Worm (Caenorhabditis elegans) whole organism, midembryonic: ENCODE measurements around the gene Y45F10D.6.

Experiments
- T22C8.4 ChIP-seq: fragments of 200-800 bp; sonication (Bioruptor generic); IDR thresholded peaks from 2 replicates; pipeline ENCODE4 v1.3.6; 2022; ENCODE audit warnings: missing genetic modification characterization, missing compliant biosample characterization
- cog-1 ChIP-seq: sonication (generic microtip); optimal IDR thresholded peaks from 2 replicates; lab custom pipeline; 2016; ENCODE audit warnings: missing genetic modification characterization, missing compliant biosample characterization
- flt-1 ChIP-seq: fragments of 200-800 bp; sonication (Bioruptor generic); IDR thresholded peaks from 2 replicates; pipeline ENCODE4 v1.3.6; 2022; ENCODE audit warnings: missing genetic modification characterization, missing compliant biosample characterization
- klf-2 ChIP-seq: fragments of 200-800 bp; sonication (Bioruptor generic); conservative IDR thresholded peaks from 2 replicates; pipeline ENCODE4 v1.3.6; 2022; ENCODE audit warnings: missing genetic modification reagents, missing genetic modification characterization, missing compliant biosample characterization
- med-1 ChIP-seq: sonication (generic microtip); optimal IDR thresholded peaks from 2 replicates; lab custom pipeline; 2017; ENCODE audit warnings: missing genetic modification characterization, mild to moderate bottlenecking, missing compliant biosample characterization, antibody characterized with exemption, missing genetic modification reagents; ENCODE audit not compliant: insufficient read depth
- ref-1 ChIP-seq: fragments of 200-800 bp; sonication (Bioruptor generic); conservative IDR thresholded peaks from 2 replicates; pipeline ENCODE4 v1.3.6; 2022; ENCODE audit warnings: missing genetic modification reagents, missing genetic modification characterization, missing compliant biosample characterization
- tab-1 ChIP-seq: fragments of 200-800 bp; sonication (Bioruptor generic); IDR thresholded peaks from 2 replicates; pipeline ENCODE4 v1.3.6; 2022; ENCODE audit warnings: missing genetic modification characterization, missing compliant biosample characterization
- ztf-23 ChIP-seq: fragments of 200-800 bp; sonication (Bioruptor generic); IDR thresholded peaks from 2 replicates; pipeline ENCODE4 v1.3.6; 2022; ENCODE audit warnings: missing genetic modification reagents, missing genetic modification characterization, missing compliant biosample characterization
- ztf-29 ChIP-seq: fragments of 200-800 bp; sonication (Bioruptor generic); IDR thresholded peaks from 2 replicates; pipeline ENCODE4 v1.3.6; 2022; ENCODE audit warnings: missing genetic modification reagents, missing genetic modification characterization, missing compliant biosample characterization

Y45F10D.6 gene

DNA sequence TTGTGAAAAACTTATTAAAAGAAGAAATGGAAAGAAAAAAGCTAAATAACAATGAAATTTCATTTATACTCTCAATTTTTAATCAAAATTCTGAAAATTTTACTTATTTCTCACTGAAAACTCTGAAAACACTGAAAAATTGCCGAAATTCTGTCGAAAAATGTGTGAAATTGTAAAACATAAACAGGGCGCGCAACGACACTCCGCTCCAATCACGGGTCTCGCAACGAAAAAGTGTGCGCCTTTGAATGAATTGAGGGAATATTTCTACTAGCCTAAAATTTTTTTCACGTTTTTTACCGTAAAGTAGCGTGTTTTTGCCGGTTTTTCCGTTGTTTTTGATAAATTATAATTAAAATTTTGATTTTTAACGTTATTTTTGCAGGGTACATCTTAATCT is 20.2 kb downstream of the Y45F10D.6 start, which contains the start of gene rpl-18:
Gene rpl-18 (plus strand): TSS at position 386 of the 400 bp plus-strand sequence.
- TF ChIP-seq ref-1 (no peak), med-1 (GFP tag; lab: Kevin White, UChicago) (no peak), ztf-23 (GFP tag; lab: Robert Waterston, UW) (no peak), klf-2 (no peak), flt-1 (GFP tag; lab: Robert Waterston, UW) (no peak), tab-1 (no peak), ztf-29 (no peak), cog-1 (tag; lab: Kevin White, UChicago) (no peak), T22C8.4 (GFP tag; lab: Robert Waterston, UW) (no peak)

ce11 chrIV:13776745-13777144 is 21.0 kb downstream of the Y45F10D.6 start:
- no peak for TF ChIP-seq cog-1 (tag; lab: Kevin White, UChicago)
- TF ChIP-seq ztf-29: no peak

DNA sequence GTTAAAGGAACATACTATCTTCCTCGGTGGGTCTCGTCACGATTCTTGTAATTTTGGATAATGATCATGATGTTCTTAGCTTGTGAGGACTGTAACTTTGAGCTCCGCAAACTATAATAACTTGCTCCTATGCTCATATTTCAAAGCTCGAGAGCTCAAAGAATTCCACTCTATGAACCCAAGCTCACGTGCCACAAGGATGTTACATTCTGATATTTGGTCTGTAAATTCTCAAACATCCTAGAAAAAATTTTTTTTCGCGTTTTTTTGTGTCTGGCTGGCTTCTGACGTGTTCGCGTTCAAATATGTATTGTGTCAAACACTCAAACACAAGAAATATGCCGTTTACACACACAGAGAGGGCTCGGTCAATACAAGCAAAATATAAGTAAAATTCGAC is 21.6 kb downstream of the Y45F10D.6 start, which contains the start of gene Y45F10D.16:
Gene Y45F10D.16 (plus strand): TSS at position 301 of the 400 bp plus-strand sequence.
- TF ChIP-seq T22C8.4 (GFP tag; lab: Robert Waterston, UW) (no peak), ref-1 (no peak), klf-2 (no peak), flt-1 (GFP tag; lab: Robert Waterston, UW) (no peak), ztf-23 (GFP tag; lab: Robert Waterston, UW) (no peak), tab-1 (no peak), med-1 (GFP tag; lab: Kevin White, UChicago) (no peak), cog-1 (tag; lab: Kevin White, UChicago) (no peak), ztf-29 (no peak)

DNA sequence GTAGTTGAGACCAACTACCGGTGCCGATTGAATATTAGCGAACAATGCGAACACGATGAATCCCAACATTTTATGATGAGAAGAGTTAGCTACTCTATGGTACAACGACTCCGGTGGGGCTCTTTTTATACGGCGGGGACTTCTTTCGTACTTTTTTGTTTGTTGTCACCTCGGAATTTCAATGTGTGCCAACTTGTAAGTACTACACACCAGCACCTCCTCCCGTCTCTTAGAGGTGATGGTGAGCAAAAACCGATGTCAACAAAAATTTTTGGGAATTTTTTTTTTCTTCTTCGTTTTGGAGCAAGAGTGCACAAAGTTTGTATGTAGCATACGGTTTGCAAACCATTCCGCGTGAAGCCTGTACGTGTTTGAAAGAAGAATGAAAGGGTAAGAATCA is 23.1 kb downstream of the Y45F10D.6 start, which contains the start of gene Y45F10D.2:
Gene Y45F10D.2 (minus strand): TSS at position 101 of the 400 bp plus-strand sequence.
- TF ChIP-seq flt-1 (GFP tag; lab: Robert Waterston, UW) (no peak), T22C8.4 (GFP tag; lab: Robert Waterston, UW) (no peak), ztf-29 (no peak), tab-1 (no peak), ztf-23 (GFP tag; lab: Robert Waterston, UW) (no peak), cog-1 (tag; lab: Kevin White, UChicago) (no peak), klf-2 (no peak), ref-1 (no peak), med-1 (GFP tag; lab: Kevin White, UChicago) (no peak)

- TF ChIP-seq klf-2 (no peak), cog-1 (tag; lab: Kevin White, UChicago) (no peak), ztf-29 (no peak), med-1 (GFP tag; lab: Kevin White, UChicago) (no peak), ztf-23 (GFP tag; lab: Robert Waterston, UW) (no peak), tab-1 (no peak), ref-1 (no peak), flt-1 (GFP tag; lab: Robert Waterston, UW) (no peak), T22C8.4 (GFP tag; lab: Robert Waterston, UW) (no peak)
Observed at ce11 chrIV:13764708-13765107, 33.0 kb downstream of the Y45F10D.6 start.

- no peak for TF ChIP-seq ztf-23 (GFP tag; lab: Robert Waterston, UW)
- no peak for TF ChIP-seq klf-2
- TF ChIP-seq ztf-29: no peak
- TF ChIP-seq ref-1: no peak
- no peak for TF ChIP-seq cog-1 (tag; lab: Kevin White, UChicago)
- TF ChIP-seq flt-1 (GFP tag; lab: Robert Waterston, UW): no peak
- no peak for TF ChIP-seq med-1 (GFP tag; lab: Kevin White, UChicago)
- TF ChIP-seq tab-1: no peak
- TF ChIP-seq T22C8.4 (GFP tag; lab: Robert Waterston, UW): no peak
Observed at ce11 chrIV:13763449-13763848, 34.3 kb downstream of the Y45F10D.6 start.

DNA sequence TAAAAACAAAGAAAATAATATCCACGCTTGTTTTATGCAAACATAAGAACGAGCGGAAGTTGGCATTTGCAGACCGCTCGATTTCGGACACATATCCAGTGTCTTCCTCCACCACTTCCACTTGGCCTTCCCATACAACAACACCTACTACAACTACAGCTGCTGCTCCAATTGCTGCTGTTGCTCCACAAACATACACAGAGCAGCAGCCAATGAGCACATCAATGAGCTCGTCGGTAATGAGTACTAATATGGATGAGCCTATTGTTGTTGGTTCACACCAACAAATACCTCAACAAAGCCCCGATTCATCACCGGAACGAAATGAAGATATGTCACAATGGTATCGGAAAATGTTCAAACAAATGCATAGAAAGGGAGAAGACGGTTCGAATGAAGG is 42.1 kb downstream of the Y45F10D.6 start:
- TF ChIP-seq ref-1 (no peak), ztf-23 (GFP tag; lab: Robert Waterston, UW) (no peak), flt-1 (GFP tag; lab: Robert Waterston, UW) (no peak), med-1 (GFP tag; lab: Kevin White, UChicago) (no peak), ztf-29 (no peak), T22C8.4 (GFP tag; lab: Robert Waterston, UW) (no peak), cog-1 (tag; lab: Kevin White, UChicago) (no peak), tab-1 (no peak), klf-2 (no peak)

- TF ChIP-seq klf-2 (no peak), ztf-29 (no peak), med-1 (GFP tag; lab: Kevin White, UChicago) (no peak), T22C8.4 (GFP tag; lab: Robert Waterston, UW) (no peak), tab-1 (no peak)
Observed at ce11 chrIV:13750033-13750432, 47.7 kb downstream of the Y45F10D.6 start, which contains the start of gene sorb-1. Gene sorb-1 (plus strand): TSS chrIV:13750333.

ce11 chrIV:13748798-13749197 is 48.9 kb downstream of the Y45F10D.6 start:
- TF ChIP-seq flt-1 (GFP tag; lab: Robert Waterston, UW): no peak
- no peak for TF ChIP-seq med-1 (GFP tag; lab: Kevin White, UChicago)
- TF ChIP-seq ref-1: no peak
- no peak for TF ChIP-seq ztf-29
- TF ChIP-seq cog-1 (tag; lab: Kevin White, UChicago): no peak
- TF ChIP-seq ztf-23 (GFP tag; lab: Robert Waterston, UW): no peak
- no peak for TF ChIP-seq klf-2
- no peak for TF ChIP-seq T22C8.4 (GFP tag; lab: Robert Waterston, UW)
- TF ChIP-seq tab-1: no peak
